Fruit fly (Drosophila melanogaster) whole organism, larva: ENCODE data around the gene mRpL11.

Experiments
- noc ChIP-seq: fragments of 200-800 bp; sonication (Bioruptor generic); optimal IDR thresholded peaks from 3 replicates; lab custom pipeline; 2019; ENCODE audit warnings: missing biosample characterization, mild to moderate bottlenecking, missing genetic modification characterization, moderate library complexity

Gene mRpL11

DNA sequence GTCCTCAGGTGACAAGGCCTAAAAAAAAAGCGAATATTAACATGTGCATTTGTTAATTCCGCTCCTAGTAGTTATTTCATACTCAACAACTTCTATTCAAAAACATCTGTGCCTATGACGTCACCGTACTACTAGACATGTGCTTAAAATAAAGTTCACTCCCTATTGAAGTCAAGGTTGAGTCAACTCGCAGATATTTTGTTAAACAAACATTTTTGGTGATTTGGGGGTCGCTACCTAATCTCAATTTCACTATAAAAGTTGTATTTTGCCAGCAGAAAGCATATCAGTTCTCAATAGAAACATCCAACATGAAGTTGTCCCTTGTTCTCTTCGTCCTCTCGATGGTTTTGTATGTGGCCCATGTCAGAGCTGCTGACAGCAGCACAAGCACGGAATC is 5.1 kb downstream of the mRpL11 start, which contains the start of gene CG34273:
Gene CG34273, plus strand, starts transcription at position 301 of the 400 bp plus-strand sequence.
- TF ChIP-seq noc (tag; lab: Kevin White, UChicago): no peak

DNA sequence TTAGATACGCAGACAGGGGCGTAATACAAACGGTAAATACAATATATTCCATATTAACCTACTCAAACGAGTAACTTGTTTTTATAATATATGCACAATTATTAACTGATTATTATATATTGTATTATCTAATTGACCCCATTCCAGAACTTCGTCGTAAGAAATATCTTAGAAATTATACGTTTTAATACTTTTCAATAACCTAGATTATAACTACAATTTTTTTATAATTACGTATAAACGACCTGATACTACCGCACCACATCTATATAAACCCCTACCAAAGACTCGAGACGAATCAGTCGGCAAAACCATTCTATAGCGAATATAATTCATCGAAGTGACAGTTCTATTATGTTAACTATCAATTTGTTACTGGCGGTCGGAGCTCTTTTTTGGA is 9.1 kb downstream of the mRpL11 start, which contains the start of gene Cyp313a1:
Gene Cyp313a1, plus strand, starts transcription at position 301 of the 400 bp plus-strand sequence.
- no peak for TF ChIP-seq noc (tag; lab: Kevin White, UChicago)

DNA sequence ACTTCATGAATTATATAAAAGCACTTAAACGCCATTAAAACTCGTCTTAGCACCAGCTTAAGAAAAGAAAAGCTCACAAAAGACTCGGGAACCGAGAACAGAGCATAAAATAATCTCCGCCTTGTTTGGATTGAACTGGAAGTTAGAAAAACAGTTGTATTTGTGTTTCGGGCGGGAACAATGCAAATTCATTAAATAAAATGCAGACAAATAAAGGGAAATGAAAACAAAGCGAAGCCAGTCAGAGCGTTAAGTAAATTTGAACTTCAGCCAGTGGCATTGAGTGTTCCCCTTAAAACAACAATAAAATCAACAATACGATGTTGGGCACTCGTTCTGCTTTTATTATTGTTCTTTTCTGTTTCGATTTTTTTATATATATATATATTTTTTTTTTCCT is 15.0 kb downstream of the mRpL11 start:
- no peak for TF ChIP-seq noc (tag; lab: Kevin White, UChicago)

DNA sequence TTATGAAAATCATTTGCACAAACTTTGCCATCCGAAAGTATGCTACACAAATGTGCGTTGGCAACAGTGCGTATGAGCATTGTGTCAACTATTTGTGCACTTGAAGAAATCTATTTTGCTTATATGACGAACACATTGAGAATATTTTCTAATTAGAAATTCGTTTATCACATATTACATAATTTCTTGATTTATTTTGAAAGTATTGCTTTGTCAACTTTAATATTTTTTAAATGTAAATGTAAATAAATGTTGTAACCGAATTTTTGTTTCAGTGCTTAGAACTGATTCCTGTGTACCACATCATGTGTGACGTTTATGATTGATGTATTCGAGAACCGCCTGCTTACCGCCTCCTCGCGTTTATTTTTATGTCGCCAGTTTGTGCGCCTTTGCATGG is 30.4 kb downstream of the mRpL11 start:
- TF ChIP-seq noc (tag; lab: Kevin White, UChicago): no peak

DNA sequence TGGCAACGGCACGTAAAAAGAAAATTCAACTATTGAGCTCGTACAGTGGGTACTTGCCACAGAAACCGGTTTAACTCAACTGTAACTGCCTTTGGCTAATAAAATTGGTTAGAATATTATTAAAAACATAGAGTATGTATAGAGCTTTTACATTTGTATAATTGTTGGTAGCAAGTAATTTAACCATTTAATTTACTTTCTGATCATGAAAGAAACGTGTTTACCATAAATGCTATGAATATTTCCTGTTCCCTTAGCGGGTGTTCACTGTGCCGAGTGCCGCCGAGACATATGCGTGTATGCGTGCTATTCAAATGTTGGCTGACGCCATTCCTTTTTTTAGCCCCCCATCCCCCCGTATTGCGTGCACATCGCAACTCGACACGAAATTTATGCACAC is 37.1 kb downstream of the mRpL11 start:
- TF ChIP-seq noc (tag; lab: Kevin White, UChicago): no peak

DNA sequence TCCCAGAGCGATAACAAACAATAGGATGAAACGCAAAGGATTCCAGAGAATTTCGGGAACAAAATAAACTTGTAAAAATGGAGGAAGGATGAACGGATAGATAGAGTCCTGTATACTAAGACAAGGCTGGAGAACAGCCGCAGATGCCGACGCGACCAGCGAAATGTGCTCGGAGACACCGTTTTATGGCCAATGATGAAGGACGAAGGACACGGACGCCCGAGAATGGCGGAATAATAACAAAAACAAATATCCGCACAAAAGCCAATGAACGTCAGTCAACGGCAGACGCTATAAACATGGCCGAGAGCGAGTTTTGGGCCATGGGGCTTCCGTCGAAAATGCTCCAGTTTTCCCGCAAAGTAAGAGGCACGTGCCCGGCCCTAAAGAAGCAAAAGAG is 43.4 kb downstream of the mRpL11 start:
- TF ChIP-seq noc (tag; lab: Kevin White, UChicago): no peak

DNA sequence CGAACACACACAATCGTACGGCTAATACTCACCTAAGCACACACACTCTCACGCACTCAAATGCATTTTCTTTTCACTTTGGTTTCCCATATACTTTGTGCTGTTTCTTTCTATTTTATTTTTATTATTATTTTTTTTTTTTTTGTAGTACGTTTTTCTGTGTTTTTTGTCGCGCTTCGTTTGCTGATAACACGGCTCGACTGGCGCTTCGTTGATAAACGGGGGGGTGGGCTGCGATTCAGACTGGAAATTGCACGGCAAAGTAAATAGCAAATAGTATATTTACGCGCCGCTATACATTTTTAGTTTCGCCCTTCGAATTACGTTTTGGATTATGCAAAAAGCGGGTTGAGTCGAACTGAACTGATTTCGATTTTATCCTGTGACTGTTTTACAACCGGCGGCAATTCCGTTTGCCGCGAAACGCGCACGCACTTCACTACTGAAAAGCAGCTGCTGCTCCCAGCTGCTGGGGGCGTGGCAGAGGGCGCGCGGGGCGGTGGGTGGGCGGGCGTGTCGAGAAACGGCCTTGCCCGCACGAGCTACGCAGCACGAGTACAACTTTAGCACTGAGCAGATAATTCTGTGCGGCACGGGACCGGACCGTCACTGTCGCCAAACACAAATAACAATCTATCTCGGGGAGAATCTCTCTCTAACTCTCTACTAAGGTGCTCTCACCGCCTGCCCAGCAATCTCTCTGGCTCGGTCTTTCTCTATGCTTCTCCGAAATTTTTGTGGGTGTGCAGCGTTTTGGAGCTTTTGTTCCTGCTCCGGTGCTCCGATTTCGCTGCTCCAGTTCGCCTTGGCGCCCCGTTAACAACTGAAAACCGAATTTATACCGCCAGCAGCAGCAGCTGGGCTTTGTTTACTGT is 46.1 kb downstream of the mRpL11 start, which contains the start of gene Pde6:
Gene Pde6, minus strand, starts transcription at position 825 of the 875 bp plus-strand sequence.
- no peak for TF ChIP-seq noc (tag; lab: Kevin White, UChicago)

DNA sequence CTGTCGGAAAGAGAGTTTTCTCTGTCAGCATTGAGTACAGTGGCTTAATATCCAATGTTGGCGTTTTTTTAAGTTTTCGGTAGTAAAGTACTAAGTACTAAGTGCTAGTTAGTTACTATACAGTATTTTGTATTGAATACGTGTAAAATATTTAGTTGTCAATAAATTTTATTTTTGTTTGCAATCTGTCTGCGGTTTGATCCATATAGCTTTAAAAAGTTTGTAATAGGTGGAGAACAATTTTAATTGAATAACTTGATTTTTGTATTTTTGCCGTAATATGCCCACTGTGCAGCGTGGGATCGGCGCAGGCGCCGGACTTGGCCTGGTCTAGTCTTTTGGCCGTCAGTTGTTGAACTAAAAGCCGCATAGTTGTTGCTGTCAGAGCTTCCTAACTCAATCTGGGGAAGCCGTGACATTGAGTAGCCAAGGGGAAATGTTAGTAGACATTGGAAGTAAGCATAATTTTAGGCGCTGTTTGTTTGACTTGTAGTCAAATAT is 46.8 kb downstream of the mRpL11 start:
- peak; percentile 86 for TF ChIP-seq noc (tag; lab: Kevin White, UChicago)

DNA sequence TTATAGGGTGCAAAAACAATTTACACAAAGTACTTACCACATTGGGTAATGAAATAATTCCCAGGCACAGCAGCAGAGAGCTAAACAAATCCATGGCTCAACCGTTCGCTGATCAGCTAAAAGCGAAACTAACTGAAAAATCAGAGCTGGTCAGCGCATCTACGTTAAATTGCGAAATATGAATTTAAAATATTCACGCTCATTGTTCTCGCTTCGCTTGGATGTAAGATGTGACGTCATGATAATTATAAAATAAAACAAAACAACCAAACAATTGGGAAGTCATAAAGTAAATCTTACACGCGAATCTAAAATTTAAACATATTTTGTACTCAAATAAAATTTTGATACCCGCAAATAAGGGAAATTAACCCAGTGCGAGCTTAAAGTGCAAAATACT is 48.3 kb downstream of the mRpL11 start, which contains the start of gene CG14854:
Gene CG14854, minus strand, starts transcription at position 101 of the 400 bp plus-strand sequence.
- no peak for TF ChIP-seq noc (tag; lab: Kevin White, UChicago)

DNA sequence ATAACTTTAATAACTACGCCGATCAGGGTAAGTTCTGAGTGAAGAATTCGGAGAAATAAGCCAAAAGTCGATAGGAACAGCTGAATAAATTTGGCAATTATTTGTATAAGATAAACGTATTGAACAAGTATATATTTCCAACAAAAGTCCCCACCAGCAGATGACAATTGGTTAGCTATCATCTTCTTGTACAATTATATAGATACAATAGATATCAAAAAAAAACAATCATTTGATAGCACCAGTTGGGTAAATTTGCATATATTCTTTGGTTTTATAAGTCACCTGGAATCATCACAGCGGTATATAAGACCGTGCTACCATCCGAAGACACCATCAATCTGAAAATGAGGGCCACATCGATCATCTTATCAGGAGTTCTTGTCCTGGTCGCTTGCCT is 49.0 kb downstream of the mRpL11 start, which contains the start of gene Jig:
Gene Jig, plus strand, starts transcription at position 301 of the 400 bp plus-strand sequence.
- no peak for TF ChIP-seq noc (tag; lab: Kevin White, UChicago)

DNA sequence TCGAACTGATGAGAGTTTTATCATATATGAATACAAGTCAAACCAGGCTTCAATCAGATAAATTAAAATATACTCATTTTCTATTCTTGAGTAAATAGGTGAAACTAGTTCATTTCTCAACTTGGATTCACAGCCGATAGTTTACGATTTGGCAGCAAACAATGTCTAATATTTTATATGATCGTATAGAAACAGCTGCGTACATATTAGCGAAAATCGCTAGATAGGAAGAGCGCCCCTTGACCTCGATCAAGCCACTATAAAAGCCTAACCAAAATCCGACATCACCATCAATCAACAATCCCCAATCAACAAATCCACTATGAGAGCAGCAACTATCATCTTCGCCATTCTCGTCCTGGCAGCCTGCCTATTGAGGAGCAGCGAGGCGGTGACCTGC is 50.4 kb downstream of the mRpL11 start, which contains the start of gene CG14851:
Gene CG14851, plus strand, starts transcription at position 301 of the 400 bp plus-strand sequence.
- TF ChIP-seq noc (tag; lab: Kevin White, UChicago): no peak
